Fruit fly (Drosophila melanogaster) whole organism, larva: Measurements from ENCODE around the gene Zip99C.

Source experiments
- noc ChIP-seq: fragments of 200-800 bp; sonication (Bioruptor generic); optimal IDR thresholded peaks from 3 replicates; lab custom pipeline; 2019; ENCODE audit warnings: missing biosample characterization, mild to moderate bottlenecking, missing genetic modification characterization, moderate library complexity

The Zip99C gene

DNA sequence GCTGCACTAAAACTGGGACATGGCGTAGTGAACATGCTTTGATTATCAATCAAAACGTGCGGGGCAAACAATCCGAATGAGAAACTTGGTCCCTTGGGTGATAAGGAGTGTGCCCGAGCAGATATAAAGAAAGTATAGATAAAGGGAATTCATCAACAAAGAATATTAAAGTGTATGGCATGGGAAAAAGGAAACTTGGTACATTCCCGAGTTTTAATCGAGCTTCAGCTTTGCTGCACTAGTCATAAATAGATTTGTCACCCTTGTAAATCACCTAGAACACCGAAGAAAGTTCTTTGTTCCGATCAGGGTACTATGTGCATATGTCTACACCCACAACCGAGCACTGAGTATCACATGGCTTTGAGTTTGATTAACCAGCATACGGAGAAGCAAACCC, 1.2 kb downstream of the Zip99C start:
- no peak for TF ChIP-seq noc

DNA sequence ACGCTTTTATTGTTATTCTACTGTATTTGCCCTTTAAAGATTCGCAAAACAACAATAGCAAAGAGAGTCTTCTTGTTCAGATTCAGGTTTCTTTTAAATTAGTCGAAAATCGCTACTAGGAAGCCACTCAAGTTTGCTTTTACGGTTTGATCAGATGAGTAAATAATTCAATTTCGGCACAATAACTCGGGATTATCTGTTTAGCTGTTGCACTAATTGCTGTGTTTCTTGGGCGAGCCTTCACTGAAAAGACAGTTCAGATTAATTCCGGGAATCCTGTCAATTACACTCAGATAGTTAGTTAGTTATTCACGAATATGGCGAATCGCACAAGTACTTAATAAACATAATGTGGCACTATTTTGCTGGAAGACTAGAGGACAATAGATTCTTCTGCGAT, 2.0 kb downstream of the Zip99C start:
- TF ChIP-seq noc = peak; percentile 35

DNA sequence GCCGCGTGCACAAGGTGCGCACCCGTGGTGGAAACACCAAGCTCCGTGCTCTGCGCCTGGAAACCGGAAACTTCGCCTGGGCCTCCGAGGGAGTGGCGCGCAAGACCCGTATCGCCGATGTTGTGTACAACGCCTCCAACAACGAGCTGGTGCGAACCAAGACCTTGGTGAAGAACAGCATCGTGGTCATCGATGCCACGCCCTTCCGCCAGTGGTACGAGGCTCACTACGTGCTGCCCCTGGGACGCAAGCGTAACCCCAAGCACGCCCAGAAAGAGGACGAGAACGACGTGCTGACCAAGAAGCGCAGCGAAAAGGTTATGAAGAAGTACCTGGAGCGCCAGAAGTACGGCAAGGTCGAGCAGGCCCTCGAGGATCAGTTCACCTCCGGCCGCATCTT, 5.9 kb downstream of the Zip99C start:
- no peak for TF ChIP-seq noc

DNA sequence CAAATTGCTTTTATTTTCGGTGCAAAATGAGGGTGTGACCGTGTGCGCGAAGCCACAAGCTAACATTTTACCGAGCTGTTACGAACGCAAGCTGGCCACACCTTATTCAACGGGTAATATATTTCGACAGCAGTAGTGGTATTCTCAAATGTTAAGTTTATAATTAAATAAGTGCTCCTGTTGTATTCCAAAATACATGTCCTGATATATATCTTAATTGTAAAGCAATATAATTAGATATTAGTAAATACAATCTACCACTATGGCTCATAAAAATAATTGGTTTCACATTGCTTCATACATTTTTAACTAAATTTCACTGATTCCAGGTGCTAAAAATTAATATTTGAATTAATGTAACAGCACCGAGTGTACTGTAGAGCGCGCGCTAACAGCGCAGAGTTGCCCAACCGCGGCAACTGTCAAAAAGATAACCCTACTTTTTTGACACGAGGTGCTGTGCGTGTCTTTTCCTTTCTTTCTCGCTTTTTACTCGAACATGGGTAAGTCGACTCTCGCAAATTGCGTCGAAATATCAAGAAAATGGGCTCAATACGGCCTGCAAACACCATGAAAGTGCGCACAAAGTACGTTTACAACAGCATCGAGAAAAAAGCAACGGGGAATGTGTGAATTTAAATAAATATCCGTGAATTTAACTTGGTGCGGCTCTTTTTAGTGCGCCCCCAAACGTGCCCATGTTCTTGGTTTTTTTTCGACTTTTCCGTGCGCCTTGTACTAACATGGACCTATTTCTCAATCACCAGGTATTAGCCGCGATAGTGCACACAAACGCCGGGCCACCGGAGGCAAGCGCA, 7.1 kb downstream of the Zip99C start, which contains the start of the genes CG15514 and RpS8:
Gene CG15514 (minus strand): TSS at position 63 of the 818 bp plus-strand sequence.
Gene RpS8 (plus strand): TSS at position 151 of the 818 bp plus-strand sequence.
- peak; percentile 68 for TF ChIP-seq noc

DNA sequence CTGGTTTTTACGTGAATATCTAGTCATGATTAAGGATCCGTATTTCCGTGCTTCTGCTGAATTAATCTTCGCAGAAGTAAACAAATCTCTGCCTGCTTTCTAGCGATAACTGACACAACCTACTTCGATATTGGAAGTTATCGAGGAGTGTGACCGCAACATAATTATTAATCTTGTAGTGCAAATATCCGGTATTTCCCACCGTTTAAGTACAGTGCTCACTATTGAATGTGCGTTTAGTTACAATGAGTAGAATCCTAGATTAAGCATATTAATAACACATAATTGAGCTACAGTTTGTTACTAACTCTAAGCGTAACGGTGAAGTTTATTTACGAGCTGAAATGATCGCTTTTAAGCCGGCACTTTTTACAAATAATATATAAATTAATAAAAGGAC, 8.9 kb downstream of the Zip99C start:
- TF ChIP-seq noc = peak; percentile 1

DNA sequence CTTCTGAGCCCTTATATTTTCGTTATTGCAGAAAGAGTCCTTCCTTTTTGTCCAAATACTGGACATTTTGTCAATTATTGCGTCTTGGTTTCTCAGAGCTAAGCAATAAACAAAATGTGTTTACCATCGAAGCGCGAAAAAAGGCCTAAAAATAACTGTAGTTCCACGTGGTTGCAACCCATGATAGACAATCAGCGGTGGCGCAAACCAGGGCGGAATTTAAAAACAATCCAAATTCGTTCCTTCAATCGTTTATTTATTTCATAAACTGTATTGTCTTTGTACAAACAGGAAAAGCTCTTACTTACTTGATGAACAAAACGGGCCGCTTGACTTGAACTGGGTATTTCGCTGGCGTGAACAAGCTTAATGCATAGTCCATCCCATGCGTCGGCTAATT, 9.9 kb downstream of the Zip99C start, which contains the start of gene CG7824:
Gene CG7824 (minus strand): TSS at position 131 of the 400 bp plus-strand sequence.
- no peak for TF ChIP-seq noc

DNA sequence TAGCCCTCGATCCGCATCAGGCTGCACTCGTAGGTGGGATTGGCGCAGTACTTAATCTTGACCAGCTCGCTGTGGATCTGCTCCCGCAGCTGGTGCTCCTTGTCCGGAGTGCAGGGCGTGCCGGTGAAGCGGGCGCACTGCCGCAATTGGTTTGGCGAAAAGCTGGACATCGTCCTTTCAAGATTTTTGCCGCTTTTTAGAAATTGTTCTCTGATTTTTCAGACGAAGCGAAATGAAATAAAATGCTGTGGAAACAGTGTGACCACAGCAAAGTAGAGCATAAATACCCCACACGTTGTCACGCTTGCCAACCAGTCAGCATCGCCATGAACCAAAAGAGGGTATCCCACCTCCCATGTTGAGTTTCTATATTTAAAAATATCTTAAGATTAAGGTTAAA, 11.5 kb downstream of the Zip99C start, which contains the start of gene dgt1:
Gene dgt1 (minus strand): TSS at position 264 of the 400 bp plus-strand sequence.
- TF ChIP-seq noc = no peak

DNA sequence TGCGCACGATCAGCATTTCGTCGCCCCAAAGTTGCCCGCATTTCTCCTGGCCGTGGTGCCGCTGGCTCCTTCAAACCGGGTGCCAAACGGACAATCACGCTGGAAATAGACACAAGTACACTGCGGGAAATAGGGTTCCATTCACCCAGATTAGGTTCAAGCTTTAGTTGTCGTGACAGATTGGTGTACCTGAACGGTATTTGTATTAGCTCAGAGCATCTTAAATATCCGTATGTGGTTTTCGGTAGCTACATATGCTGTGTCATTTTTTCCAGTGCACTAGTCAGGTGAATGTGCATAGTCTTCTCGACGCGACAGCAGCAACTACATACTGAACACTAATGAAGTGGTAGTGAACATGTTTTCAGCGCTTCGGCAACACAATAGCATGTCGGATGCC, 21.6 kb downstream of the Zip99C start:
- TF ChIP-seq noc = no peak

DNA sequence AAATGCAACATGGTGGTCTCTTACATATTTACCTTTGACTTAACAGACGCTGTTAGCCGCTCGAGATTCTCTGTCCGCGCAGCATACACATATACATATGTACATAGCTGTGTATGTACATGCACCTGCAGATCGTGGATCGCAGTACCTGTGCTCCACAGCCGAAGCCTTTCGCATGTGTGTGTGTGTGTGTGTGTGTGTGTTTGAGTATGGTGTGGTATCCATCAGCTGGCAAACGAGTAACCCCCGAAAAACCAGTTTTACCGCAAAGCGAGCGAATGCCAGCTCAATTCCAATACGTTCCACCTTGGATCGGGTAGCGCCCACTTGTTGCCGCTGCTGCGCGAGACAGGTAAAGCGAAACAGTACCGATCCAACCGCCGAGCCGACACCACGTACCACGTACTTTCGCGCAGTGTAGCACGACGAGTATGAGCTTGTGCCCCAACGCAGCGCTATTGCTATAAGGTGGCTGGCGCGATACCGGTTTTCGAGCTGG, 27.4 kb downstream of the Zip99C start, which contains the start of gene Cad99C:
Gene Cad99C (plus strand): TSS at position 365 of the 499 bp plus-strand sequence.
- TF ChIP-seq noc = no peak

DNA sequence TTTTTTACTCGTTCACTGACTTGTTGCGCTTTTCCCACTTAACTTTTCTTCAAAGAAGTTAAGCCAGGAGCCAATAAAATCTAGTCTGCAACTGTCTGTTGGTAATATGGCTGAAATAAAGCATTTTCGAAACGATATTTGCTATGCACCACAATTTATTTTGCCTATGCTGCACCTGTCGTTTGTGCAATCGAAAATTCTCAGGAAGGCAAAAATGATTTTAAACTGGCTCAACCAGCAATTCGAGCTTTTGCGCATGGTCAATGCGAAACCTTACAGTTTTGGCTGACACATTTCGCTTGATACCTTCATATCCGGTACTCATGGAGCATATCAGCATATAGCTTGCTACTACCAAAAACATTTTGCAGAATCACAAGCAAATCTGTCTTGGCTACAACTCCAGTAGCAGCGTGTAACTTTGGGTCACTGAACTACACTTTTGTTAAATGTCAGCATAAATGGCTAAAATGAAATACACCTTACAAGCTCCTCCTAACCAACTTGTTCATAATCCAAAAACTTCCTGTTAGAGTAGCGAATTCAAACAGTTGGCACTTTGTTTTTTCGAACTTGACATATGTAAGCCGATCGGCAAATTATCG, 28.9 kb downstream of the Zip99C start:
- TF ChIP-seq noc = no peak

DNA sequence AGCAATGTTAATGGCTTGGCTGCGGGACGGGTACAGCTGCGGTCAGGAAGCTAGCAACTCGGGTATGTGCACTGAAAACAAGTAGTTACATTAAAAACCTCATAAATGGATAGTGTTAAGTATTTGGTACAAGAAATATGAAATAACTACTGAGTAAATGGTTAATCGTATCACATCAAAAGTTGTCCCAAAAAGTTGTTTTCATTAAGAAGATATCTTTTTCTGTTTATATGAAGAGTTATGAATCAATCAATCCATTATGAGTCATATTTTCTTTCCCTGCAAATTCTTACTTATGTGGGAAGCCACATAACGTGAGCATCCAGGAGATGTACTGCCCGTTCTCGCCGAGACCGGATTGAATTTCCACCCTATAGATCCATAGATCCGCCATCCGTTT, 29.9 kb downstream of the Zip99C start:
- no peak for TF ChIP-seq noc

DNA sequence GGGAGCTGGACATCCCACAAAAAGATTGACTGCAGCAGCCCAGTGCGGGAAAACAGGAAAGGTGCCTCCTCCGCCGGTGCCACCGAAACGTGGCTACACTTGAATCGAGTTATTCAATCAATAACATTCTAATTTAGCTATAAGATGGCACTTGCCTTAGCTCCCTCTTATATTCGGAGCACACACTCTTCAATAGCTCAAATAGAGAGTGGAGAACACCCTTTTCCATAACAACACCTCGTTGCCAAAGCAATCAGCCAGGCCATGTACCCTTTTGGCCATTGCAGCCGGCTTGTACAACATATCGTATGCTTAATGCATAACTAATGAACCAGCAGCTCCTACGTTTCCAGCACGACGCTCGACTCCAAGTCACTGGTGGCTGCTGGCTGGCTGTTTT, 30.9 kb downstream of the Zip99C start:
- no peak for TF ChIP-seq noc

DNA sequence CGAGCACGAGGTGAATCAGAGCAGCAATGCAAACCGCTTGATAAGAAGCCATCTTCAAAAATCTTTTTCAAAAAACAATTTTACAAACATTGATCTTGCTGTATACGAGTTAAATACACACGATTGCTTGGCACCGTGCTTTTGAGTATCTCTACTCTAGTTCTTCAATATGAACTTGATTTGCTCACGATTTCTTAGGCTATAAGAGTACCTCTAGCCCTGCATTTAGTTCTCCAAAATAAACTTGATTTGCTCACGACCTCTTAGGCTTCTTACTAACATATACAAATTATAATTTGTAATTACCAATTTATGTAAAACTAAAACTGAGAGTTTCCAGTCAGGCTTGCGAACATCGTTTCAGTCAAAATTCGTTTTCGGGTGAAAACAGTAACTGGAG, 32.5 kb downstream of the Zip99C start, which contains the start of gene CG42592:
Gene CG42592 (minus strand): TSS at position 101 of the 400 bp plus-strand sequence.
- no peak for TF ChIP-seq noc

DNA sequence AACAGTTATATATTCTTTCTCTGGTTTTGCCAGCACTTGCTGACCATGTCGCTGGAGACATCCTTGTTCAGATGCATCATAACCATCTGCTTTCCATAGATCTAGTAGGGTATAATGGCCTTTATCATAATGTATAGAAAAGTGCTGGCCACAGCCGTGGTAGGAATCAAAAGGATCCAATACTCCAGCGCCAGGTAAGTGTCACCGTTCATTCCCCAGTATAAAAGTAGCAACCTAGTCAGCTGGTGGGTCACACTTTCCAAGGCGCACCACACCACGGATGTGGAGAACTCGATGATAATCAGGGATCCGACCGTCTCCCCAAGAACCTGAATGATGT, 33.0 kb downstream of the Zip99C start, which contains the start of gene Prtl99C:
Gene Prtl99C (plus strand): TSS at position 241 of the 340 bp plus-strand sequence.
- no peak for TF ChIP-seq noc

DNA sequence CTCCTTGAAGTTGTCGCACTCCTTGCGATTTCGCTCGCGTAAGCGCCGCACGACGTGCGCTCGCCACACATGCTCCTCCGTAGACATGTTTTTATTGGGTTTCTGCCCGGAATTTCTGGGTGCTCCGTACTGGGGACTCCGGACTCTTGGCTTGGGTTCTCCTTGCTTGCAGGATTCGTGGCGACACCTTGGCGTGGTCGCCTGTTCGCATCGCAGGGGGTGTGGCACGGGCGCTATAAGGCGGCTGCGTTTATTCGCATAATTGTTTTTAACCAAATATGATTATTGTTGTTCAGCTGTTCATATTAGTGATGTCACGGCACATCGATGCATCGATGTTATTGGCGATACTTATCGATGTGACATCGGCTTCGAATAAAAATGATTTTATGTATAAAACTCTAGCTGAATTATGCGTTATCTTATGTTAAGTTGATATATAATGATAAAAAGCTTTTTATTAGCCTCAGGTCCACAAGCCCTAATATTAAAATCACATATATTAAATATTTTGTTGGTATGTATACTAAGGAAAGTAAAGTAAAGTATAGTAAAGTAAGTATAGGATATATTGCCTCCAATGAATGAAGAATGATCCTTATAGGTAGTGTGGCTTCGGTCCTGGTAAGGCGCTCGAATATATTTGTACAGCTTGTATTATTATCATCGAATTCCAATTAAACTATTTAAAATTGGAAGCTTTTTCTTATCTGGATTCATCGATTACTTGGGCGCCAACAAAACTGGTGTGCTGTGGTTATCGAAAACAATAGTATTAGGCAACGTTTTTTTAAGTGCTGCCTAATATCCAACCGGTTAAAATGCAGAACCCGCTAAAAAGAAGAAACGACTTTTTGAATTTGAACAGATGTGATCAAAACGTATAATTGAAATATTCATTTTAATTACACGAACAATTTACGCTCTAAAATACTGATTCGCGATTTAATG, 33.7 kb downstream of the Zip99C start, which contains the start of gene Atg16:
Gene Atg16 (minus strand): TSS at position 343 of the 951 bp plus-strand sequence.
- TF ChIP-seq noc = no peak

DNA sequence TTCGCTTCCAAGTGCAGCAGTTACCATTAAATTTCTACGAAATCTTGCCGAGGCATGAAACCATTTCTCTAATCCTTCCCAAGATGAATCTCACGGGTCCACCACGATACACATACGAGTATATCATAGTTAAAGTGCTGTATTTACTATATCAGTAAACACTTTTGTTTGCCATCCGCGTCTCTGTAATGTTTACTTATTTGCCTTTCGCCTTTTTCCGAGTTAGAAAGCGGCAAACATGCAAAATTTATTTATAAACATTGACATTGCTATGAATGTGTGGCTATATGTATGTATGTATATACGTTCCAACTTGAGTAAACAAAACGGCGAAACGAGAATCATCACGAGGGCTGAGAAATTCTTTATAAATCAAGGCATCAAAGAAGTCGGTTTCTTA, 37.8 kb downstream of the Zip99C start:
- TF ChIP-seq noc = peak; percentile 61
